Worm (Caenorhabditis elegans): ENCODE data around the gene EGAP5.1.

Gene EGAP5.1

ce11 chrX:5188977-5189376, 26.1 kb downstream of the EGAP5.1 start, which contains the start of gene zig-6:
zig-6 (minus strand) TSS chrX:5189077.
- TF ChIP-seq ceh-83 (GFP tag; optimal IDR thresholded peaks at IDR 0.05) (no peak), nhr-237 (tag; optimal IDR thresholded peaks at IDR 0.05) (no peak), unc-120 (tag; optimal IDR thresholded peaks at IDR 0.05; ENCODE audit: poor library complexity, severe bottlenecking) (no peak), bed-3 (GFP tag; optimal IDR thresholded peaks at IDR 0.05) (no peak), ceh-43 (GFP tag; optimal IDR thresholded peaks at IDR 0.05) (no peak), elt-1 (tag; optimal IDR thresholded peaks at IDR 0.05; ENCODE audit: borderline replicate concordance, insufficient read depth) (no peak), sem-2 (GFP tag; optimal IDR thresholded peaks at IDR 0.05) (no peak), nhr-76 (tag; optimal IDR thresholded peaks at IDR 0.05) (no peak)

ce11 chrX:5190061-5190460, 27.2 kb downstream of the EGAP5.1 start:
- TF ChIP-seq mls-2 (tag; optimal IDR thresholded peaks at IDR 0.05), result no peak
- TF ChIP-seq pha-4 (tag; optimal IDR thresholded peaks at IDR 0.05), result no peak
- no peak for TF ChIP-seq nhr-12 (tag; optimal IDR thresholded peaks at IDR 0.05)

- TF ChIP-seq sem-2 (GFP tag; optimal IDR thresholded peaks at IDR 0.05) (no peak), bed-3 (GFP tag; optimal IDR thresholded peaks at IDR 0.05) (no peak), ham-2 (GFP tag; optimal IDR thresholded peaks at IDR 0.05) (no peak), sptf-1 (tag; optimal IDR thresholded peaks at IDR 0.05) (no peak), blmp-1 (tag; optimal IDR thresholded peaks at IDR 0.05) (no peak), nhr-237 (tag; optimal IDR thresholded peaks at IDR 0.05) (no peak), lsy-2 (tag; optimal IDR thresholded peaks at IDR 0.05) (no peak), mls-2 (tag; optimal IDR thresholded peaks at IDR 0.05) (no peak), nhr-12 (tag; optimal IDR thresholded peaks at IDR 0.05) (no peak)
Measured at ce11 chrX:5193402-5193801, 30.5 kb downstream of the EGAP5.1 start.

- TF ChIP-seq hlh-1 (tag; optimal IDR thresholded peaks at IDR 0.05) (peak; percentile 53), unc-120 (tag; optimal IDR thresholded peaks at IDR 0.05; ENCODE audit: poor library complexity, severe bottlenecking) (peak; percentile 56), nhr-28 (tag; optimal IDR thresholded peaks at IDR 0.05) (no peak), unc-62 (GFP tag; optimal IDR thresholded peaks at IDR 0.05) (peak; percentile 31), elt-1 (tag; optimal IDR thresholded peaks at IDR 0.05; ENCODE audit: borderline replicate concordance, insufficient read depth) (no peak)
Measured at ce11 chrX:5195462-5196160, 32.8 kb downstream of the EGAP5.1 start, which contains the start of gene pqn-62. pqn-62 (plus strand) TSS chrX:5196110.

- TF ChIP-seq lsy-2 (tag; optimal IDR thresholded peaks at IDR 0.05) (no peak), ceh-39 (tag; optimal IDR thresholded peaks at IDR 0.05) (no peak), ceh-43 (GFP tag; optimal IDR thresholded peaks at IDR 0.05) (no peak), ham-2 (GFP tag; optimal IDR thresholded peaks at IDR 0.05) (no peak), cnd-1 (tag; optimal IDR thresholded peaks at IDR 0.05) (no peak), unc-39 (tag; optimal IDR thresholded peaks at IDR 0.05) (no peak), sem-2 (GFP tag; optimal IDR thresholded peaks at IDR 0.05) (no peak), nhr-237 (tag; optimal IDR thresholded peaks at IDR 0.05) (no peak), nhr-12 (tag; optimal IDR thresholded peaks at IDR 0.05) (no peak), tbx-8 (GFP tag; optimal IDR thresholded peaks at IDR 0.05) (no peak), lin-32 (GFP tag; optimal IDR thresholded peaks at IDR 0.05) (no peak), pha-4 (tag; optimal IDR thresholded peaks at IDR 0.05) (no peak), zip-8 (tag; optimal IDR thresholded peaks at IDR 0.05) (no peak), nhr-2 (tag; optimal IDR thresholded peaks at IDR 0.05) (no peak)
Measured at ce11 chrX:5197440-5197839, 34.6 kb downstream of the EGAP5.1 start.

ce11 chrX:5199245-5199644, 36.4 kb downstream of the EGAP5.1 start:
- TF ChIP-seq ces-1 (GFP tag; optimal IDR thresholded peaks at IDR 0.05), result no peak
- no peak for TF ChIP-seq zip-8 (tag; optimal IDR thresholded peaks at IDR 0.05)
- no peak for TF ChIP-seq ztf-11 (tag; optimal IDR thresholded peaks at IDR 0.05)
- no peak for TF ChIP-seq pha-4 (tag; optimal IDR thresholded peaks at IDR 0.05)
- no peak for TF ChIP-seq snpc-4 (tag; optimal IDR thresholded peaks at IDR 0.05)
- TF ChIP-seq lsy-2 (tag; optimal IDR thresholded peaks at IDR 0.05), result no peak
- TF ChIP-seq ceh-39 (tag; optimal IDR thresholded peaks at IDR 0.05), result no peak
- TF ChIP-seq flh-1 (GFP tag; optimal IDR thresholded peaks at IDR 0.05), result no peak
- no peak for TF ChIP-seq nhr-28 (tag; optimal IDR thresholded peaks at IDR 0.05)
- TF ChIP-seq mls-2 (tag; optimal IDR thresholded peaks at IDR 0.05), result no peak

All from whole organism, mixed stage, embryonic.